Worm (Caenorhabditis elegans): ENCODE results near the gene hipr-1.

DNA sequence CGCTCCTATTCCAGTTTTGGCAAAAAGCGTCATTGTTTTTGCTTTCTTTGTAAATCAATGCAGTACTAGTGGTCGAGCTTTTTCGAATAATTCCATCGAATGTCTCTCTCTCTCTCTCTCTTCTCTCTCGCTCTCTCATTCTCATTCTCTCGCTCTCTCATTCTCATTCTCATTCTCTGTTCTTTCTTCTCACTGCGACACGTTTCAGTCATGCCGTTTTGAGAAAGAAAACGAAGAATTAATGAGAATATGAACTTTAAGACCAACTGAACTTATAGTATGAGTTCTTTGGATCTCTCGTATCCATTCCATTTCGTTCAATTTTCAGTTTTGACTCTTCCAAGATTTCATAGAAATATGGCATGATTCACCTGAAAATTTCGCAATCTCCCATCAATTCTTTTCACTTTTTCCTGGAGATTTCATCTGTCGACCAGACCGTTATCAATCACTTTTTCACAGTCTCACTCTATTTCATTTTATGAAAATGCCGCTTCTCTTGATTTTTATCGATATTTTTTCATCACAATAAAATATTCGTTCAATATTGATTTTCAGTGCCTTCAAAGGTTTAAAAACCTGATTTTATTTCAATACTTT, 52.5 kb downstream of the hipr-1 start:
- TF ChIP-seq unc-39 (tag; optimal IDR thresholded peaks at IDR 0.05) (no peak), ceh-82 (tag; optimal IDR thresholded peaks at IDR 0.05) (no peak), nhr-129 (tag; optimal IDR thresholded peaks at IDR 0.05) (peak; percentile 16)
